Worm (Caenorhabditis elegans) whole organism, L1 larva: ENCODE data around the gene npr-39.

Experiments used
- C16A3.4 ChIP-seq: fragments of 150-350 bp; optimal IDR thresholded peaks from 2 replicates; lab custom pipeline; 2014; ENCODE audit warnings: missing biosample characterization, missing genetic modification characterization
- C34B4.2 ChIP-seq: sonication (generic microtip); optimal IDR thresholded peaks from 2 replicates; lab custom pipeline; 2017; ENCODE audit warnings: mild to moderate bottlenecking, missing genetic modification characterization, missing compliant biosample characterization
- alr-1 ChIP-seq: fragments of 200-800 bp; sonication (Bioruptor generic); optimal IDR thresholded peaks from 2 replicates; lab custom pipeline; 2018; ENCODE audit warnings: borderline replicate concordance, mild to moderate bottlenecking, missing genetic modification characterization, missing compliant biosample characterization
- aly-2 ChIP-seq: fragments of 150-350 bp; optimal IDR thresholded peaks from 2 replicates; lab custom pipeline; 2014; ENCODE audit warnings: missing biosample characterization, missing genetic modification characterization
- ama-1 ChIP-seq: fragments of 150-350 bp; optimal IDR thresholded peaks from 2 replicates; lab custom pipeline; 2014
- blmp-1 ChIP-seq: fragments of 150-350 bp; optimal IDR thresholded peaks from 2 replicates; lab custom pipeline; 2014; ENCODE audit warnings: missing biosample characterization, missing genetic modification characterization
- ceh-82 ChIP-seq, 3 experiments: fragments of 150-350 bp in 1 of 3; sonication (generic microtip) in 2 of 3; optimal IDR thresholded peaks; 2 replicates each; lab custom pipeline; 2014 to 2017; ENCODE audit warnings: missing biosample characterization in 3 of 3, missing genetic modification characterization in 3 of 3
- ces-1 ChIP-seq: fragments of 150-350 bp; optimal IDR thresholded peaks from 2 replicates; lab custom pipeline; 2014; ENCODE audit warnings: missing biosample characterization, missing genetic modification reagents, missing genetic modification characterization
- dpl-1 ChIP-seq, 3 experiments: fragments of 150-350 bp in 2 of 3; sonication (generic microtip) in 1 of 3; optimal IDR thresholded peaks; 2 replicates each; lab custom pipeline; 2014 to 2017; ENCODE audit warnings: missing biosample characterization in 3 of 3, missing genetic modification characterization in 3 of 3, missing genetic modification reagents in 3 of 3
- dsc-1 ChIP-seq: sonication (generic microtip); optimal IDR thresholded peaks from 2 replicates; lab custom pipeline; 2016; ENCODE audit warnings: mild to moderate bottlenecking, missing genetic modification characterization, missing compliant biosample characterization
- efl-3 ChIP-seq: fragments of 200-800 bp; sonication (Bioruptor generic); optimal IDR thresholded peaks from 2 replicates; lab custom pipeline; 2018; ENCODE audit warnings: mild to moderate bottlenecking, missing genetic modification characterization, missing compliant biosample characterization
- egl-13 ChIP-seq: sonication (generic microtip); optimal IDR thresholded peaks from 2 replicates; lab custom pipeline; 2016; ENCODE audit warnings: missing genotype, missing genetic modification reagents, missing genetic modification characterization, missing compliant biosample characterization
- fkh-4 ChIP-seq: sonication (generic microtip); optimal IDR thresholded peaks from 2 replicates; lab custom pipeline; 2016; ENCODE audit warnings: missing compliant biosample characterization, missing genetic modification characterization, borderline replicate concordance
- fkh-8 ChIP-seq: sonication (generic microtip); optimal IDR thresholded peaks from 2 replicates; lab custom pipeline; 2016; ENCODE audit warnings: mild to moderate bottlenecking, missing genetic modification characterization, missing compliant biosample characterization
- hpl-2 ChIP-seq: fragments of 150-350 bp; optimal IDR thresholded peaks from 2 replicates; lab custom pipeline; 2014; ENCODE audit warnings: missing biosample characterization, missing genetic modification reagents, missing genetic modification characterization
- irx-1 ChIP-seq: sonication (generic microtip); optimal IDR thresholded peaks from 2 replicates; lab custom pipeline; 2016; ENCODE audit warnings: missing genetic modification characterization, missing compliant biosample characterization
- lin-13 ChIP-seq: fragments of 150-350 bp; optimal IDR thresholded peaks from 2 replicates; lab custom pipeline; 2014; ENCODE audit warnings: missing biosample characterization, missing genetic modification reagents, missing genetic modification characterization
- lin-35 ChIP-seq, 2 experiments: fragments of 150-350 bp; optimal IDR thresholded peaks; 2 replicates each; lab custom pipeline; 2014; ENCODE audit warnings: missing biosample characterization in 2 of 2, missing genetic modification characterization in 2 of 2, missing genetic modification reagents in 2 of 2
- lsy-2 ChIP-seq, 2 experiments: fragments of 150-350 bp; optimal IDR thresholded peaks; 2 replicates each; lab custom pipeline; 2014; ENCODE audit warnings: missing biosample characterization in 2 of 2, missing genetic modification characterization in 2 of 2
- mab-9 ChIP-seq: fragments of 200-800 bp; sonication (Bioruptor generic); IDR thresholded peaks from 2 replicates; pipeline ENCODE4 v1.3.6; 2022; ENCODE audit warnings: missing genetic modification reagents, missing genetic modification characterization, missing compliant biosample characterization
- mdl-1 ChIP-seq, 2 experiments: fragments of 150-350 bp; optimal IDR thresholded peaks; 2 replicates each; lab custom pipeline; 2014 to 2017; ENCODE audit warnings: missing biosample characterization in 2 of 2, missing genetic modification characterization in 2 of 2, inconsistent platforms in 1 of 2
- mef-2 ChIP-seq: fragments of 150-350 bp; optimal IDR thresholded peaks from 2 replicates; lab custom pipeline; 2014; ENCODE audit warnings: missing biosample characterization, missing genetic modification characterization
- mep-1 ChIP-seq: fragments of 150-350 bp; optimal IDR thresholded peaks from 2 replicates; lab custom pipeline; 2014; ENCODE audit warnings: missing biosample characterization, missing genetic modification characterization
- nhr-19 ChIP-seq: fragments of 200-800 bp; sonication (Bioruptor generic); conservative IDR thresholded peaks from 2 replicates; pipeline ENCODE4 v1.3.6; 2022; ENCODE audit warnings: missing genetic modification characterization, missing compliant biosample characterization
- nhr-237 ChIP-seq: fragments of 150-350 bp; optimal IDR thresholded peaks from 2 replicates; lab custom pipeline; 2014; ENCODE audit warnings: missing biosample characterization, missing genetic modification characterization
- nhr-28 ChIP-seq: fragments of 150-350 bp; optimal IDR thresholded peaks from 2 replicates; lab custom pipeline; 2014; ENCODE audit warnings: missing biosample characterization, missing genetic modification characterization
- nhr-77 ChIP-seq: fragments of 150-350 bp; optimal IDR thresholded peaks from 2 replicates; lab custom pipeline; 2014; ENCODE audit warnings: missing biosample characterization, missing genetic modification characterization
- nhr-90 ChIP-seq: sonication (generic microtip); optimal IDR thresholded peaks from 2 replicates; lab custom pipeline; 2016; ENCODE audit warnings: mild to moderate bottlenecking, missing genetic modification characterization, missing compliant biosample characterization; ENCODE audit not compliant: poor library complexity
- pag-3 ChIP-seq: sonication (generic microtip); optimal IDR thresholded peaks from 2 replicates; lab custom pipeline; 2017; ENCODE audit warnings: missing genetic modification characterization, mild to moderate bottlenecking, missing compliant biosample characterization, antibody characterized with exemption, borderline replicate concordance; ENCODE audit not compliant: insufficient read depth
- pax-3 ChIP-seq: fragments of 200-800 bp; sonication (Bioruptor generic); optimal IDR thresholded peaks from 2 replicates; lab custom pipeline; 2018; ENCODE audit warnings: mild to moderate bottlenecking, missing genetic modification characterization, moderate library complexity, missing compliant biosample characterization
- pqm-1 ChIP-seq: sonication (generic microtip); optimal IDR thresholded peaks from 3 replicates; lab custom pipeline; 2017; ENCODE audit warnings: missing biosample characterization, missing genetic modification characterization
- snpc-4 ChIP-seq: fragments of 150-350 bp; optimal IDR thresholded peaks from 2 replicates; lab custom pipeline; 2014; ENCODE audit warnings: missing biosample characterization, missing genetic modification characterization
- sptf-1 ChIP-seq: fragments of 150-350 bp; optimal IDR thresholded peaks from 2 replicates; lab custom pipeline; 2014; ENCODE audit warnings: missing biosample characterization, missing genetic modification characterization
- sup-37 ChIP-seq: fragments of 200-800 bp; sonication (Bioruptor generic); optimal IDR thresholded peaks from 2 replicates; lab custom pipeline; 2018; ENCODE audit warnings: mild to moderate bottlenecking, missing genetic modification characterization, missing compliant biosample characterization
- swsn-7 ChIP-seq: sonication (generic microtip); optimal IDR thresholded peaks from 2 replicates; lab custom pipeline; 2016; ENCODE audit warnings: missing genetic modification characterization, missing compliant biosample characterization
- tbx-2 ChIP-seq: sonication (generic microtip); optimal IDR thresholded peaks from 2 replicates; lab custom pipeline; 2016; ENCODE audit warnings: missing genetic modification characterization, missing compliant biosample characterization
- tlp-1 ChIP-seq: fragments of 150-350 bp; optimal IDR thresholded peaks from 2 replicates; lab custom pipeline; 2014; ENCODE audit warnings: missing biosample characterization, missing genetic modification characterization
- unc-30 ChIP-seq: sonication (generic microtip); optimal IDR thresholded peaks from 2 replicates; lab custom pipeline; 2017; ENCODE audit warnings: missing biosample characterization, missing genetic modification characterization
- unc-86 ChIP-seq: sonication (generic microtip); optimal IDR thresholded peaks from 2 replicates; lab custom pipeline; 2016; ENCODE audit warnings: missing genetic modification characterization, missing compliant biosample characterization
- unc-98 ChIP-seq: fragments of 200-800 bp; sonication (Bioruptor generic); IDR thresholded peaks from 2 replicates; pipeline ENCODE4 v1.3.6; 2022; ENCODE audit warnings: missing genetic modification characterization, missing compliant biosample characterization
- vab-15 ChIP-seq: sonication (generic microtip); optimal IDR thresholded peaks from 2 replicates; lab custom pipeline; 2017; ENCODE audit warnings: missing genotype, mild to moderate bottlenecking, missing genetic modification characterization, missing compliant biosample characterization
- xbp-1 ChIP-seq: sonication (generic microtip); optimal IDR thresholded peaks from 2 replicates; lab custom pipeline; 2016; ENCODE audit warnings: missing genetic modification characterization, missing compliant biosample characterization

npr-39 gene

ce11 chrV:10060039-10060438 lies 6.8 kb upstream of the npr-39 start (continued):
- TF ChIP-seq nhr-77 (tag; lab: Kevin White, UChicago) (no peak), fkh-8 (tag; lab: Kevin White, UChicago) (no peak), lsy-2 (tag; optimal IDR thresholded peaks at IDR 0.05; lab: Kevin White, UChicago) (peak in 1 of 2 experiments; percentile 27)

- no peak for TF ChIP-seq unc-86
- TF ChIP-seq fkh-8 (tag; lab: Kevin White, UChicago): no peak
- no peak for TF ChIP-seq mdl-1 (tag; optimal IDR thresholded peaks at IDR 0.05; lab: Kevin White, UChicago)
- no peak for TF ChIP-seq unc-98 (GFP tag; lab: Robert Waterston, UW)
- TF ChIP-seq xbp-1 (tag; lab: Kevin White, UChicago): no peak
- TF ChIP-seq C34B4.2 (tag; lab: Kevin White, UChicago): no peak
- TF ChIP-seq snpc-4: no peak
- no peak for TF ChIP-seq nhr-90 (tag; lab: Kevin White, UChicago)
- TF ChIP-seq mab-9: no peak
- no peak for TF ChIP-seq pag-3
- TF ChIP-seq nhr-237: no peak
- TF ChIP-seq tbx-2 (tag; lab: Kevin White, UChicago): no peak
- TF ChIP-seq ama-1: no peak
- no peak for TF ChIP-seq egl-13 (tag; lab: Kevin White, UChicago)
- TF ChIP-seq sup-37 (GFP tag; lab: Kevin White, UChicago): no peak
- TF ChIP-seq dpl-1 (GFP tag; optimal IDR thresholded peaks at IDR 0.05; lab: Kevin White, UChicago): no peak
- TF ChIP-seq unc-30 (tag; lab: Kevin White, UChicago): no peak
- no peak for TF ChIP-seq ceh-82 (tag; optimal IDR thresholded peaks at IDR 0.05; lab: Kevin White, UChicago)
- TF ChIP-seq sptf-1 (tag; lab: Kevin White, UChicago): no peak
Observed at ce11 chrV:10064221-10064620, 2.6 kb upstream of the npr-39 start, which contains the start of gene fipr-13. Gene fipr-13 (plus strand): TSS chrV:10064521.

ce11 chrV:10065679-10066078 lies 1.2 kb upstream of the npr-39 start:
- TF ChIP-seq efl-3 (GFP tag; lab: Kevin White, UChicago) (no peak), fkh-4 (tag; lab: Kevin White, UChicago) (peak; percentile 84), swsn-7 (tag; lab: Kevin White, UChicago) (no peak), dsc-1 (peak; percentile 93)
- TF ChIP-seq, all 84 proteins: peak for 2

ce11 chrV:10070541-10070940 lies 3.7 kb downstream of the npr-39 start, which contains the start of gene nhr-192:
Gene nhr-192 (minus strand): TSS chrV:10070641.
- TF ChIP-seq swsn-7 (tag; lab: Kevin White, UChicago): no peak
- TF ChIP-seq vab-15 (tag; lab: Kevin White, UChicago): no peak
- no peak for TF ChIP-seq pax-3
- no peak for TF ChIP-seq egl-13 (tag; lab: Kevin White, UChicago)
- no peak for TF ChIP-seq ces-1
- no peak for TF ChIP-seq unc-86
- TF ChIP-seq mep-1: no peak
- no peak for TF ChIP-seq lin-35 (GFP tag; optimal IDR thresholded peaks at IDR 0.05; lab: Kevin White, UChicago)
- TF ChIP-seq hpl-2 (GFP tag; lab: Kevin White, UChicago): no peak
- no peak for TF ChIP-seq tbx-2 (tag; lab: Kevin White, UChicago)
- TF ChIP-seq ama-1: no peak

DNA sequence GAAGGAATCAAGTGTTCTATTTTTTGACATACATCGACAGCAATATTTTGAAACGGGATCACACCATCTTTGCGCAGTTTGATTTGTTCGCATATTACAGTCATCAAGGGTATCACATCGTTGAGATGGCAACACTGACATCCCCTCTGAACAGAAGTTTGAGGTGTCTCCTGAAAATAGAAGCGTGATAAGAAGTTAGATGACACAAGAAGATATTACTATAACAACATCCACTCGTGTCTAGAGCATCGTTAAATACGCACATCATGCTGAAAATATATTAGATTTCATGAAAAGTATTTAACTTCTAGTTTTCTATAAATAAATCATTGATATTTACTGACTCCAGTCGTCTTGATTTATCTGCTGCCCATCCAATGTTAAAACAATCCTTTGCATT lies 5.9 kb downstream of the npr-39 start:
- TF ChIP-seq lin-35 (GFP tag; optimal IDR thresholded peaks at IDR 0.05; lab: Kevin White, UChicago) (no peak), nhr-28 (tag; lab: Kevin White, UChicago) (no peak), ces-1 (no peak), mdl-1 (tag; optimal IDR thresholded peaks at IDR 0.05; lab: Kevin White, UChicago) (no peak)

ce11 chrV:10073793-10074192 lies 6.9 kb downstream of the npr-39 start, which contains the start of gene F57A8.6:
Gene F57A8.6 (minus strand): TSS chrV:10073893.
- TF ChIP-seq blmp-1 (tag; lab: Kevin White, UChicago): no peak
- no peak for TF ChIP-seq mdl-1 (tag; optimal IDR thresholded peaks at IDR 0.05; lab: Kevin White, UChicago)
- no peak for TF ChIP-seq alr-1 (tag; lab: Kevin White, UChicago)
- no peak for TF ChIP-seq unc-30 (tag; lab: Kevin White, UChicago)
- no peak for TF ChIP-seq pax-3
- no peak for TF ChIP-seq unc-86
- TF ChIP-seq aly-2 (tag; lab: Kevin White, UChicago): no peak
- no peak for TF ChIP-seq mab-9
- no peak for TF ChIP-seq C16A3.4
- TF ChIP-seq pqm-1 (tag; lab: Kevin White, UChicago): no peak
- no peak for TF ChIP-seq tlp-1 (tag; lab: Kevin White, UChicago)
- TF ChIP-seq ama-1: no peak
- TF ChIP-seq fkh-4 (tag; lab: Kevin White, UChicago): no peak
- no peak for TF ChIP-seq irx-1 (tag; lab: Kevin White, UChicago)
- TF ChIP-seq mef-2: no peak
- TF ChIP-seq lin-13 (GFP tag; lab: Kevin White, UChicago): no peak
- no peak for TF ChIP-seq hpl-2 (GFP tag; lab: Kevin White, UChicago)
- no peak for TF ChIP-seq xbp-1 (tag; lab: Kevin White, UChicago)
- no peak for TF ChIP-seq nhr-19
